Fruit fly (Drosophila melanogaster): ENCODE data around the gene Cyp28a5.

DNA sequence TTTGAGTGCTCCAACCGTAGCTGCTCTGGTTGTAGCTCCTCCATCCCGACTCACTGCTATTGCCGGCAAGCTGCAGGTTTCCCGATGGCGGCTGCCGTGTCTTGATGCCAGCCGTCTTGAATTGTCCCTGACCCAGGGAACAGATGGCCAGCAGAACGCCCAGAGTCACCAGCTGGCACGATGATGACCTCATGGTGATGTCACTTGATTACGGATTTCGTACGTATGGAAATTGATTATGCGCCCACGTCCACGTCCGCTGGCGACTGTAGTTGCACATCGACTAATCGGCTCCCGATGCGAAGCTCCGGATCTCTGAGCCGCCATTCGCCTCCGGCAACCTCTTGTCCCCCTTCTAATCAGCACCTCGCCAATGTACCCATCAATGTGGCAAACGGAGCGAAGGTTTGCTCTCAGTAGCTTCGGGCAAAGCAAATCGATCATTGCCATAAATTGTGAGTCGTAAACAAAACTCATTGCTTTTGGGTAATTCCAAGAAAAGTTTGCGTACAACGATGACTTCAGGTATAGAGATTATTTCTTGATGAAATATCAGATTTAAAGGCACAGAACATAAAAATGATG, 10.3 kb upstream of the Cyp28a5 start, which contains the start of gene NimB2:
- TF ChIP-seq Ets96B (tag; optimal IDR thresholded peaks at IDR 0.05) (no peak), esn (GFP tag; optimal IDR thresholded peaks at IDR 0.05) (no peak), acj6 (GFP tag; optimal IDR thresholded peaks at IDR 0.05) (no peak), CG15336 (GFP tag; IDR thresholded peaks at IDR 0.05) (no peak), CG1621 (tag; optimal IDR thresholded peaks at IDR 0.05) (no peak), CG6808 (GFP tag; optimal IDR thresholded peaks at IDR 0.05) (no peak), Blimp-1 (GFP tag; optimal IDR thresholded peaks at IDR 0.05) (no peak), Gug (GFP tag; IDR thresholded peaks at IDR 0.05) (no peak), topi (GFP tag; optimal IDR thresholded peaks at IDR 0.05) (no peak), Sox102F (GFP tag; optimal IDR thresholded peaks at IDR 0.05) (no peak), CG11902 (GFP tag; optimal IDR thresholded peaks at IDR 0.05) (no peak)

Data from whole organism, prepupa.